Worm (Caenorhabditis elegans): ENCODE results near the gene cyn-13.
"Not testable (repeated sequence)": the region's sequence is repeated elsewhere in the genome, so short reads cannot be mapped to it uniquely, and the experiment has no call there.

The cyn-13 gene

ce11 chrIV:17087384-17088099, 28.9 kb downstream of the cyn-13 start, which contains the start of the genes snx-13 and snr-1 (continued):
- TF ChIP-seq eyg-1 (tag; optimal IDR thresholded peaks at IDR 0.05) = peak; percentile 78
- TF ChIP-seq hlh-30 (tag; optimal IDR thresholded peaks at IDR 0.05; ENCODE audit: insufficient read depth) = no peak
- peak; percentile 66 for TF ChIP-seq syd-9 (tag; optimal IDR thresholded peaks at IDR 0.05)
- peak; percentile 89 for TF ChIP-seq pqm-1 (tag; optimal IDR thresholded peaks at IDR 0.05)
- peak; percentile 90 for TF ChIP-seq K02D7.2 (tag; optimal IDR thresholded peaks at IDR 0.05)
- peak; percentile 98 for TF ChIP-seq ceh-14 (tag; optimal IDR thresholded peaks at IDR 0.05)
- TF ChIP-seq unc-55 (GFP tag; optimal IDR thresholded peaks at IDR 0.05) = no peak
- peak; percentile 99 for TF ChIP-seq elt-2 (tag; optimal IDR thresholded peaks at IDR 0.05)
- TF ChIP-seq pha-2 (tag; optimal IDR thresholded peaks at IDR 0.05) = peak; percentile 94
- peak; percentile 71 for TF ChIP-seq sox-4 (tag; optimal IDR thresholded peaks at IDR 0.05)
- no peak for TF ChIP-seq dve-1 (tag; optimal IDR thresholded peaks at IDR 0.05)
- peak; percentile 72; the same call in 1 of the 2 replicates for TF ChIP-seq unc-3 (GFP tag; conservative IDR thresholded peaks at IDR 0.05)
- TF ChIP-seq unc-3 (tag; optimal IDR thresholded peaks at IDR 0.05) = peak; percentile 96
- TF ChIP-seq sdc-2 (tag; optimal IDR thresholded peaks at IDR 0.05) = peak; percentile 68
- peak; percentile 54 for TF ChIP-seq ceh-18 (tag; optimal IDR thresholded peaks at IDR 0.05)
- TF ChIP-seq nhr-232 (tag; optimal IDR thresholded peaks at IDR 0.05) = no peak
- peak; percentile 96 for TF ChIP-seq tbx-7 (tag; optimal IDR thresholded peaks at IDR 0.05)
- TF ChIP-seq hlh-15 (tag; optimal IDR thresholded peaks at IDR 0.05) = peak; percentile 97

DNA sequence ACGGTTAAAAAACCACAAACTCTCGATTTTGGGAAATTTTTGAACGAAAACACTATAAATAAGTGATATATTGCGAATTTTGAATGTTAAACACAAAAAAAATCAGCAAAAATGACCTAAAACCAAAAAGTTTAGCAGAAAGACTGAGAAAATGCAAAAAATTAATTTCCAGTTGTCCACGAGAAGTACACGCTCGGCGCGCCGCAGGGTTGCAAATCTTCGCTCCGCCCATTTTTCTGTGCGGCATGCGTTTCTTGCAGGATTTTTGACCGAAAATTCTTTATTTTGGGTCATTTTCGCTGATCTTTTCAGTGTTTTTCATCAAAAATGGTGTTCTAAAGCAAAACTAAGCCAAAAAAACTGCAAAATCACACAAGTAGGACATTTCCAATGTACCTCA, 31.6 kb downstream of the cyn-13 start:
- TF ChIP-seq ceh-24 (tag; optimal IDR thresholded peaks at IDR 0.05) (no peak), fkh-6 (tag; optimal IDR thresholded peaks at IDR 0.05) (no peak)

DNA sequence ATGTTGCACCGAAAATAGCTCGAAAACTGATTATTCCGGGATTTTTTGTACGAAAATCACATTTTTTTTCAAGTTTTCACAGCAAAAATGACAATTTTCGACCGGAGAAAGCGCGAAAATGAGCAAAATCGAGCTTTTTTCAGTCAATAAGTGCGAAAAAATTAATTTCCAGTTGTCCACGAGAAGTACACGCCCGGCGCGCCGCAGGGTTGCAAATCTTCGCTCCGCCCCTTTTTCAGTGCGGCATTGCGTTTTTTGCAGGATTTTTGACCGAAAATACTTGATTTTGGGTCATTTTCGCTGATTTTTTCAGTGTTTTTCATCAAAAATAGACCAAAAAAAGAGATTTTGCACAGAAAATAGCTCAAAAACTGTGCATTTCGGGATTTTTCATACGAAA, 32.1 kb downstream of the cyn-13 start:
- TF ChIP-seq hlh-6 (tag; optimal IDR thresholded peaks at IDR 0.05) (no peak), unc-42 (tag; optimal IDR thresholded peaks at IDR 0.05) (no peak), mec-3 (tag; optimal IDR thresholded peaks at IDR 0.05; ENCODE audit: borderline replicate concordance) (no peak), Y22D7AL.16 (tag; optimal IDR thresholded peaks at IDR 0.05) (no peak), elt-4 (tag; optimal IDR thresholded peaks at IDR 0.05) (no peak)

DNA sequence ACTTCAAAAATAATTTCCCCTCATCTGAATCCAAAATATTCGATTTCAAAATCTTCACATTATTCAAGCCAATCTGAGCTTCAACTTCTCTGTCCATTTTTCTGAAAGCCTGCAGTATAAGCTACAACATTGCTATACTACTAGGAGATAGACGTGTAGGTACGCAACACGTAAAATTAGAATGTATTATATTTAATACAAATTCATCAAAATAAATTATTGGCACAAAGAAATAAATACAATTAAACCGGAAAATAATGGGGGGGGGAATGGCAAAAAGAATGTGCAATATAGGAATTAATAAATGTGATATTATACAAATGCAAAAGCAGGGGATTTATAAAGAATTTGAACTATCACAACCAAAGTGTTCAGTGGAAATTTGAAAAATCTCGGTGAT, 37.8 kb downstream of the cyn-13 start, which contains the start of gene Y116A8C.25:
Y116A8C.25 (minus strand) TSS at position 101 of the 400 bp plus-strand sequence.
- TF ChIP-seq syd-9 (tag; optimal IDR thresholded peaks at IDR 0.05) (no peak), fkh-6 (tag; optimal IDR thresholded peaks at IDR 0.05) (no peak), ceh-2 (tag; optimal IDR thresholded peaks at IDR 0.05) (no peak), unc-86 (tag; optimal IDR thresholded peaks at IDR 0.05) (no peak), Y22D7AL.16 (tag; optimal IDR thresholded peaks at IDR 0.05) (no peak), odd-2 (tag; optimal IDR thresholded peaks at IDR 0.05) (no peak), nhr-232 (tag; optimal IDR thresholded peaks at IDR 0.05) (no peak), dve-1 (tag; optimal IDR thresholded peaks at IDR 0.05) (no peak), npax-4 (tag; optimal IDR thresholded peaks at IDR 0.05) (no peak), K02D7.2 (tag; optimal IDR thresholded peaks at IDR 0.05) (no peak), unc-42 (tag; optimal IDR thresholded peaks at IDR 0.05) (no peak)

DNA sequence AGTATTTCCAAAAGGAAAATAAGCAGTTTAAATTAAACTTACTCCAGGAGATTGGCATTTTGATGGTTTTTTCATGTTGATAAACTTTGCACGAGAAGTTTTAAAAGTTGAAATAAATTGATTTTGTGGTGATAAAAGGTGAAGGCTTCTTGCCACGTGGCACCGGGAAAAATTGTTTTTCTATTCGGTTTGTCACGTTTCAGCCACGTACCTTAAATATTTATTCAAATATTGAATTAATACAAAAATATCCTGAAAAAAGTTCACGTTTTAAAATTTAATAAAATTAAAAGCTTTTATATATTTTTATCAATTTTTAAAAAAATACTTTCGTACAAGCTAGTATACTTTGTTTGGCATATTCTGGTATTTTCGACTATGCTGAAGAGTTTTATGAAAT, 45.7 kb downstream of the cyn-13 start, which contains the start of gene Y116A8C.24:
Y116A8C.24 (minus strand) TSS at position 101 of the 400 bp plus-strand sequence.
- not testable (repeated sequence) for TF ChIP-seq unc-3 (GFP tag; conservative IDR thresholded peaks at IDR 0.05); unc-3 (tag; optimal IDR thresholded peaks at IDR 0.05); ceh-2 (tag; optimal IDR thresholded peaks at IDR 0.05); F13H6.1 (tag; optimal IDR thresholded peaks at IDR 0.05)

- not testable (repeated sequence) for TF ChIP-seq ceh-31 (tag; optimal IDR thresholded peaks at IDR 0.05); pros-1 (tag; optimal IDR thresholded peaks at IDR 0.05); unc-55 (GFP tag; optimal IDR thresholded peaks at IDR 0.05)
Observed at ce11 chrIV:17064937-17065336, 51.5 kb downstream of the cyn-13 start, which contains the start of gene Y116A8C.465. Gene Y116A8C.465, plus strand, starts transcription at chrIV:17065237.
